Fruit fly (Drosophila melanogaster): ENCODE results near the gene Lip2.

- TF ChIP-seq dl (GFP tag; optimal IDR thresholded peaks at IDR 0.05; ENCODE audit: insufficient read depth in 1 of 2, partially characterized antibody in 2 of 2) (no peak), CG32264 (GFP tag; optimal IDR thresholded peaks at IDR 0.05) (no peak), fru (GFP tag; optimal IDR thresholded peaks at IDR 0.05) (no peak)
Measured at dm6 chr2L:10748218-10748617, 39.0 kb upstream of the Lip2 start.

All from whole organism, wandering third instar larva.